Worm (Caenorhabditis elegans) whole organism, young adult: ENCODE measurements around the gene ptl-1.

Experiments
- B0019.2 ChIP-seq: fragments of 200-800 bp; sonication (Bioruptor generic); conservative IDR thresholded peaks from 2 replicates; pipeline ENCODE4 v1.3.6; 2022; ENCODE audit warnings: missing genetic modification reagents, missing genetic modification characterization, missing compliant biosample characterization
- C17E4.6 ChIP-seq: fragments of 200-800 bp; sonication (Bioruptor generic); IDR thresholded peaks from 2 replicates; pipeline ENCODE4 v1.3.6; 2022; ENCODE audit warnings: missing genetic modification reagents, missing genetic modification characterization, missing compliant biosample characterization
- F33H1.4 ChIP-seq: fragments of 200-800 bp; sonication (Bioruptor generic); IDR thresholded peaks from 2 replicates; pipeline ENCODE4 v1.3.6; 2022; ENCODE audit warnings: missing genetic modification reagents, missing genetic modification characterization, missing compliant biosample characterization
- ZK185.1 ChIP-seq: sonication (generic microtip); optimal IDR thresholded peaks from 2 replicates; lab custom pipeline; 2016; ENCODE audit warnings: mild to moderate bottlenecking, missing genetic modification characterization, missing compliant biosample characterization; ENCODE audit not compliant: poor library complexity, severe bottlenecking
- ama-1 ChIP-seq, 3 experiments: fragments of 150-350 bp in 1 of 3; sonication (generic microtip) in 2 of 3; optimal IDR thresholded peaks; 2 replicates each; lab custom pipeline; 2014 to 2018; ENCODE audit warnings: missing biosample characterization in 2 of 3, missing genetic modification characterization in 2 of 3, missing genetic modification reagents in 2 of 3
- ceh-27 ChIP-seq: fragments of 200-800 bp; sonication (Bioruptor generic); optimal IDR thresholded peaks from 2 replicates; lab custom pipeline; 2018; ENCODE audit warnings: mild to moderate bottlenecking, missing genetic modification characterization, moderate library complexity, missing compliant biosample characterization
- gei-17 ChIP-seq: fragments of 200-800 bp; sonication (Bioruptor generic); optimal IDR thresholded peaks from 2 replicates; lab custom pipeline; 2018; ENCODE audit warnings: mild to moderate bottlenecking, missing genetic modification characterization, missing compliant biosample characterization
- lin-35 ChIP-seq, 3 experiments: fragments of 150-350 bp in 2 of 3; sonication (generic microtip) in 1 of 3; optimal IDR thresholded peaks; 2 replicates each; lab custom pipeline; 2014 to 2018; ENCODE audit warnings: missing biosample characterization in 3 of 3, missing genetic modification characterization in 3 of 3, missing genetic modification reagents in 3 of 3
- nfya-2 ChIP-seq: fragments of 200-800 bp; sonication (Bioruptor generic); IDR thresholded peaks from 2 replicates; pipeline ENCODE4 v1.3.6; 2022; ENCODE audit warnings: missing genetic modification reagents, missing genetic modification characterization, missing compliant biosample characterization
- nhr-27 ChIP-seq: fragments of 200-800 bp; sonication (Bioruptor generic); optimal IDR thresholded peaks from 2 replicates; lab custom pipeline; 2018; ENCODE audit warnings: mild to moderate bottlenecking, missing genetic modification characterization, moderate library complexity, missing compliant biosample characterization
- nhr-80 ChIP-seq: sonication (generic microtip); optimal IDR thresholded peaks from 2 replicates; lab custom pipeline; 2016; ENCODE audit warnings: missing genetic modification characterization, missing compliant biosample characterization
- rcor-1 ChIP-seq: fragments of 200-800 bp; sonication (Bioruptor generic); IDR thresholded peaks from 2 replicates; pipeline ENCODE4 v1.3.6; 2022; ENCODE audit warnings: missing genetic modification reagents, missing genetic modification characterization, missing compliant biosample characterization
- sea-2 ChIP-seq: fragments of 200-800 bp; sonication (Bioruptor generic); IDR thresholded peaks from 2 replicates; pipeline ENCODE4 v1.3.6; 2022; ENCODE audit warnings: missing genetic modification characterization, missing compliant biosample characterization

ce11 chrIII:819313-819712, 54.3 kb downstream of the ptl-1 start:
- TF ChIP-seq gei-17 (GFP tag; lab: Kevin White, UChicago), result no peak
- TF ChIP-seq B0019.2, result no peak
- TF ChIP-seq ZK185.1, result no peak
- no peak for TF ChIP-seq F33H1.4 (GFP tag; lab: Robert Waterston, UW)
- TF ChIP-seq sea-2, result no peak
- no peak for TF ChIP-seq ama-1 (optimal IDR thresholded peaks at IDR 0.05; lab: Kevin White, UChicago)
- no peak for TF ChIP-seq ama-1 (GFP tag; optimal IDR thresholded peaks at IDR 0.05; lab: Kevin White, UChicago)
- TF ChIP-seq ceh-27 (GFP tag; lab: Kevin White, UChicago), result no peak
- no peak for TF ChIP-seq rcor-1 (GFP tag; lab: Robert Waterston, UW)
- no peak for TF ChIP-seq nhr-27
- no peak for TF ChIP-seq nhr-80 (tag; lab: Kevin White, UChicago)
- TF ChIP-seq nfya-2 (GFP tag; lab: Robert Waterston, UW), result no peak
- no peak for TF ChIP-seq C17E4.6 (GFP tag; lab: Robert Waterston, UW)
- TF ChIP-seq lin-35 (GFP tag; optimal IDR thresholded peaks at IDR 0.05; lab: Kevin White, UChicago), result no peak
